Fruit fly (Drosophila melanogaster) whole organism, embryonic: ENCODE results near the gene Alg2.

Experiments
- Aef1 ChIP-seq: fragments of 200-800 bp; sonication (Bioruptor generic); IDR thresholded peaks from 3 replicates; pipeline ENCODE4 v1.3.6; 2022; ENCODE audit warnings: missing biosample characterization, missing genetic modification characterization
- Antp ChIP-seq: fragments of 200-800 bp; sonication (Bioruptor generic); optimal IDR thresholded peaks from 3 replicates; lab custom pipeline; 2016; ENCODE audit warnings: missing biosample characterization, missing genetic modification characterization
- Atf3 ChIP-seq: fragments of 200-800 bp; sonication (Bioruptor generic); optimal IDR thresholded peaks from 3 replicates; lab custom pipeline; 2016; ENCODE audit warnings: missing biosample characterization, missing genetic modification characterization
- Bdp1 ChIP-seq: fragments of 200-800 bp; sonication (Bioruptor generic); optimal IDR thresholded peaks from 3 replicates; lab custom pipeline; 2016; ENCODE audit warnings: missing biosample characterization, missing genetic modification characterization
- CG10543 ChIP-seq: fragments of 200-800 bp; sonication (Bioruptor generic); optimal IDR thresholded peaks from 3 replicates; lab custom pipeline; 2017; ENCODE audit warnings: missing biosample characterization, mild to moderate bottlenecking, missing genetic modification characterization, moderate library complexity
- CG12299 ChIP-seq: fragments of 200-800 bp; sonication (Bioruptor generic); optimal IDR thresholded peaks from 2 replicates; lab custom pipeline; 2018; ENCODE audit warnings: missing biosample characterization, mild to moderate bottlenecking, missing genetic modification characterization
- CG13287 ChIP-seq: fragments of 200-800 bp; sonication (Bioruptor generic); IDR thresholded peaks from 2 replicates; pipeline ENCODE4 v1.3.6; 2022; ENCODE audit warnings: missing biosample characterization, missing genetic modification characterization; ENCODE audit not compliant: partially characterized antibody
- CG13296 ChIP-seq: fragments of 200-800 bp; sonication (Bioruptor generic); optimal IDR thresholded peaks from 3 replicates; lab custom pipeline; 2018; ENCODE audit warnings: missing biosample characterization, mild to moderate bottlenecking, missing genetic modification characterization
- CG13624 ChIP-seq: fragments of 200-800 bp; sonication (Bioruptor generic); optimal IDR thresholded peaks from 2 replicates; lab custom pipeline; 2016; ENCODE audit warnings: missing biosample characterization, missing genetic modification characterization
- CG34422 ChIP-seq: fragments of 200-800 bp; sonication (Bioruptor generic); IDR thresholded peaks from 3 replicates; pipeline ENCODE4 v1.3.6; 2022; ENCODE audit warnings: missing biosample characterization, missing genetic modification characterization
- CG42726 ChIP-seq: fragments of 200-800 bp; sonication (Bioruptor generic); IDR thresholded peaks from 2 replicates; pipeline ENCODE4 v1.3.6; 2022; ENCODE audit warnings: missing biosample characterization, missing genetic modification characterization; ENCODE audit not compliant: partially characterized antibody
- CG7839 ChIP-seq: fragments of 200-800 bp; sonication (Bioruptor generic); optimal IDR thresholded peaks from 3 replicates; lab custom pipeline; 2018; ENCODE audit warnings: missing biosample characterization, mild to moderate bottlenecking, missing genetic modification characterization, moderate library complexity
- CG7928 ChIP-seq: fragments of 200-800 bp; sonication (Bioruptor generic); optimal IDR thresholded peaks from 2 replicates; lab custom pipeline; 2017; ENCODE audit warnings: missing biosample characterization, mild to moderate bottlenecking, missing genetic modification characterization
- CG8924 ChIP-seq: fragments of 200-800 bp; optimal IDR thresholded peaks from 3 replicates; lab custom pipeline; 2019; ENCODE audit warnings: missing biosample characterization, mild to moderate bottlenecking, missing genetic modification characterization, moderate library complexity
- CG9932 ChIP-seq: fragments of 200-800 bp; sonication (Bioruptor generic); IDR thresholded peaks from 2 replicates; pipeline ENCODE4 v1.3.6; 2022; ENCODE audit warnings: missing biosample characterization, missing genetic modification characterization
- D ChIP-seq, 2 experiments: fragments of 200-800 bp in 1 of 2; fragments of >200 bp in 1 of 2; sonication (Bioruptor generic) in 1 of 2; optimal IDR thresholded peaks; 2 replicates in 1 of 2; 3 replicates in 1 of 2; lab custom pipeline; 2017; ENCODE audit warnings: mild to moderate bottlenecking in 1 of 2, missing biosample characterization in 1 of 2, missing genetic modification characterization in 1 of 2, missing genetic modification reagents in 1 of 2
- Dfd ChIP-seq, 2 experiments: fragments of >200 bp; optimal IDR thresholded peaks; 2 replicates each; lab custom pipeline; 2017; ENCODE audit warnings: missing biosample characterization in 2 of 2, missing genetic modification characterization in 2 of 2
- Dll ChIP-seq: fragments of 200-800 bp; sonication (Bioruptor generic); IDR thresholded peaks from 4 replicates; pipeline ENCODE4 v1.3.6; 2022; ENCODE audit warnings: missing biosample characterization, missing genetic modification characterization; ENCODE audit not compliant: partially characterized antibody
- Doc3 ChIP-seq: fragments of 200-800 bp; sonication (Bioruptor generic); IDR thresholded peaks from 3 replicates; pipeline ENCODE4 v1.3.6; 2022; ENCODE audit warnings: missing biosample characterization, missing genetic modification characterization; ENCODE audit not compliant: partially characterized antibody
- Dp ChIP-seq: fragments of 200-800 bp; sonication (Bioruptor generic); optimal IDR thresholded peaks from 2 replicates; lab custom pipeline; 2018; ENCODE audit warnings: missing biosample characterization, mild to moderate bottlenecking, missing genetic modification characterization, moderate library complexity
- Fer1 ChIP-seq: fragments of 200-800 bp; sonication (Bioruptor generic); optimal IDR thresholded peaks from 2 replicates; lab custom pipeline; 2017; ENCODE audit warnings: missing biosample characterization, mild to moderate bottlenecking, missing genetic modification characterization
- H15 ChIP-seq: fragments of 200-800 bp; sonication (Bioruptor generic); IDR thresholded peaks from 3 replicates; pipeline ENCODE4 v1.3.6; 2022; ENCODE audit warnings: missing biosample characterization, missing genetic modification characterization
- Mad ChIP-seq: fragments of 200-800 bp; sonication (Bioruptor generic); optimal IDR thresholded peaks from 2 replicates; lab custom pipeline; 2016; ENCODE audit warnings: missing biosample characterization, missing genetic modification characterization
- Pdp1 ChIP-seq, 2 experiments: fragments of 200-800 bp; sonication (Bioruptor generic); optimal IDR thresholded peaks; 3 replicates each; lab custom pipeline; 2016; ENCODE audit warnings: missing biosample characterization in 2 of 2, missing genetic modification characterization in 2 of 2, mild to moderate bottlenecking in 1 of 2, moderate library complexity in 1 of 2
- Ptx1 ChIP-seq: fragments of 200-800 bp; sonication (Bioruptor generic); IDR thresholded peaks from 2 replicates; pipeline ENCODE4 v1.3.6; 2022; ENCODE audit warnings: missing biosample characterization, missing genetic modification characterization
- ac ChIP-seq: fragments of 200-800 bp; sonication (Bioruptor generic); optimal IDR thresholded peaks from 3 replicates; lab custom pipeline; 2017; ENCODE audit warnings: missing biosample characterization, mild to moderate bottlenecking, missing genetic modification characterization
- amos ChIP-seq: fragments of 200-800 bp; sonication (Bioruptor generic); IDR thresholded peaks from 2 replicates; pipeline ENCODE4 v1.3.6; 2022; ENCODE audit warnings: missing biosample characterization, missing genetic modification characterization; ENCODE audit not compliant: partially characterized antibody
- caup ChIP-seq: fragments of 200-800 bp; sonication (Bioruptor generic); optimal IDR thresholded peaks from 3 replicates; lab custom pipeline; 2017; ENCODE audit warnings: missing biosample characterization, mild to moderate bottlenecking, missing genetic modification characterization, moderate library complexity; ENCODE audit not compliant: severe bottlenecking
- cg ChIP-seq: fragments of 200-800 bp; sonication (Bioruptor generic); optimal IDR thresholded peaks from 3 replicates; lab custom pipeline; 2019; ENCODE audit warnings: missing biosample characterization, mild to moderate bottlenecking, missing genetic modification characterization, moderate library complexity
- ci ChIP-seq: fragments of 200-800 bp; sonication (Bioruptor generic); IDR thresholded peaks from 3 replicates; pipeline ENCODE4 v1.3.6; 2022; ENCODE audit warnings: missing biosample characterization, missing genetic modification characterization
- crol ChIP-seq: fragments of 200-800 bp; sonication (Bioruptor generic); IDR thresholded peaks from 2 replicates; pipeline ENCODE4 v1.3.6; 2022; ENCODE audit warnings: missing biosample characterization, missing genetic modification characterization
- dati ChIP-seq: fragments of 200-800 bp; sonication (Bioruptor generic); IDR thresholded peaks from 2 replicates; pipeline ENCODE4 v1.3.6; 2022; ENCODE audit warnings: missing biosample characterization, missing genetic modification characterization
- eyg ChIP-seq: fragments of 200-800 bp; sonication (Bioruptor generic); optimal IDR thresholded peaks from 3 replicates; lab custom pipeline; 2016; ENCODE audit warnings: missing biosample characterization, missing genetic modification characterization
- gsb ChIP-seq: fragments of 200-800 bp; sonication (Bioruptor generic); IDR thresholded peaks from 2 replicates; pipeline ENCODE4 v1.3.6; 2022; ENCODE audit warnings: missing biosample characterization, missing genetic modification characterization
- jing ChIP-seq: fragments of 200-800 bp; sonication (Bioruptor generic); optimal IDR thresholded peaks from 2 replicates; lab custom pipeline; 2018; ENCODE audit warnings: missing biosample characterization, mild to moderate bottlenecking, missing genetic modification characterization
- mirr ChIP-seq: fragments of 200-800 bp; sonication (Bioruptor generic); optimal IDR thresholded peaks from 3 replicates; lab custom pipeline; 2018; ENCODE audit warnings: missing biosample characterization, mild to moderate bottlenecking, missing genetic modification characterization
- onecut ChIP-seq: fragments of 200-800 bp; sonication (Bioruptor generic); IDR thresholded peaks from 2 replicates; pipeline ENCODE4 v1.3.6; 2022; ENCODE audit warnings: missing biosample characterization, missing genetic modification characterization
- pfk ChIP-seq: fragments of 200-800 bp; sonication (Bioruptor generic); optimal IDR thresholded peaks from 2 replicates; lab custom pipeline; 2018; ENCODE audit warnings: missing biosample characterization, mild to moderate bottlenecking, missing genetic modification characterization, moderate library complexity
- sd ChIP-seq: fragments of 200-800 bp; sonication (Bioruptor generic); optimal IDR thresholded peaks from 3 replicates; lab custom pipeline; 2018; ENCODE audit warnings: missing biosample characterization, mild to moderate bottlenecking, missing genetic modification characterization, moderate library complexity
- sisA ChIP-seq: fragments of 200-800 bp; sonication (Bioruptor generic); IDR thresholded peaks from 2 replicates; pipeline ENCODE4 v1.3.6; 2022; ENCODE audit warnings: missing biosample characterization, missing genetic modification characterization
- sob ChIP-seq: fragments of 200-800 bp; sonication (Bioruptor generic); IDR thresholded peaks from 2 replicates; pipeline ENCODE4 v1.3.6; 2022; ENCODE audit warnings: missing biosample characterization, missing genetic modification characterization
- sug ChIP-seq: fragments of 200-800 bp; optimal IDR thresholded peaks from 2 replicates; lab custom pipeline; 2019; ENCODE audit warnings: missing biosample characterization, mild to moderate bottlenecking, missing genetic modification characterization, moderate library complexity
- unc-4 ChIP-seq: fragments of 200-800 bp; sonication (Bioruptor generic); IDR thresholded peaks from 2 replicates; pipeline ENCODE4 v1.3.6; 2022; ENCODE audit warnings: missing biosample characterization, missing genetic modification characterization; ENCODE audit not compliant: partially characterized antibody
- zen ChIP-seq: fragments of 200-800 bp; sonication (Bioruptor generic); optimal IDR thresholded peaks from 3 replicates; lab custom pipeline; 2018; ENCODE audit warnings: missing biosample characterization, mild to moderate bottlenecking, missing genetic modification characterization, moderate library complexity
- zen2 ChIP-seq: fragments of 200-800 bp; sonication (Bioruptor generic); IDR thresholded peaks from 3 replicates; pipeline ENCODE4 v1.3.6; 2022; ENCODE audit warnings: missing biosample characterization, missing genetic modification characterization; ENCODE audit not compliant: partially characterized antibody
- zfh1 ChIP-seq: fragments of 200-800 bp; sonication (Bioruptor generic); IDR thresholded peaks from 3 replicates; pipeline ENCODE4 v1.3.6; 2022; ENCODE audit warnings: missing biosample characterization, missing genetic modification characterization
- zfh2 ChIP-seq: fragments of 200-800 bp; sonication (Bioruptor generic); optimal IDR thresholded peaks from 2 replicates; lab custom pipeline; 2016; ENCODE audit warnings: missing biosample characterization, missing genetic modification characterization

Gene Alg2

dm6 chr3L:3149060-3149872 is 5.7 kb downstream of the Alg2 start (continued):
- TF ChIP-seq ac (GFP tag; lab: Kevin White, UChicago) (no peak), unc-4 (GFP tag; lab: Robert Waterston, UW) (peak; percentile 42), Bdp1 (GFP tag; lab: Kevin White, UChicago) (no peak), CG10543 (peak; percentile 96), CG7839 (tag; lab: Kevin White, UChicago) (no peak), Atf3 (GFP tag; lab: Kevin White, UChicago) (peak; percentile 81), sd (peak; percentile 80), eyg (peak; percentile 1), Ptx1 (GFP tag; lab: Robert Waterston, UW) (peak; percentile 31; the same call in 1 of the 2 replicates), CG12299 (tag; lab: Kevin White, UChicago) (peak; percentile 12), CG13624 (GFP tag; lab: Kevin White, UChicago) (peak; percentile 72), CG34422 (peak; percentile 73; the same call in 2 of the 3 replicates), Antp (GFP tag; lab: Kevin White, UChicago) (no peak), pfk (GFP tag; lab: Kevin White, UChicago) (peak; percentile 30), zen (tag; lab: Kevin White, UChicago) (peak; percentile 28), zfh2 (no peak), onecut (GFP tag; lab: Robert Waterston, UW) (peak; percentile 34), CG13287 (GFP tag; lab: Robert Waterston, UW) (peak; percentile 46; the same call in 1 of the 2 replicates), Dll (GFP tag; lab: Robert Waterston, UW) (0 out of 4 replicates have a peak, but pooled peaks have one; percentile 32), mirr (GFP tag; lab: Kevin White, UChicago) (peak; percentile 65), Doc3 (GFP tag; lab: Robert Waterston, UW) (no peak), H15 (GFP tag; lab: Robert Waterston, UW) (no peak), CG8924 (tag; lab: Kevin White, UChicago) (peak; percentile 16), CG7928 (GFP tag; lab: Kevin White, UChicago) (no peak), dati (GFP tag; lab: Robert Waterston, UW) (no peak), amos (GFP tag; lab: Robert Waterston, UW) (peak; percentile 51; the same call in 1 of the 2 replicates), Fer1 (GFP tag; lab: Kevin White, UChicago) (peak; percentile 71), ci (GFP tag; lab: Robert Waterston, UW) (0 out of 3 replicates have a peak, but pooled peaks have one; percentile 12), Pdp1 (GFP tag; optimal IDR thresholded peaks at IDR 0.05; lab: Kevin White, UChicago) (peak in 1 of 2 experiments; percentile 100), zfh1 (0 out of 3 replicates have a peak, but pooled peaks have one; percentile 32), zen2 (GFP tag; lab: Robert Waterston, UW) (no peak; the same call in 2 of the 3 replicates), Mad (no peak), sisA (no peak), crol (GFP tag; lab: Robert Waterston, UW) (peak; percentile 92), Aef1 (GFP tag; lab: Robert Waterston, UW) (0 out of 3 replicates have a peak, but pooled peaks have one; percentile 37), CG42726 (GFP tag; lab: Robert Waterston, UW) (peak; percentile 23; the same call in 1 of the 2 replicates), jing (GFP tag; lab: Kevin White, UChicago) (no peak), D (optimal IDR thresholded peaks at IDR 0.05; lab: Kevin White, UChicago) (no peak), D (GFP tag; optimal IDR thresholded peaks at IDR 0.05; lab: Kevin White, UChicago) (no peak), Dp (GFP tag; lab: Kevin White, UChicago) (no peak), Dfd (GFP tag; optimal IDR thresholded peaks at IDR 0.05; lab: Kevin White, UChicago) (no peak), sug (tag; lab: Kevin White, UChicago) (peak; percentile 99), CG13296 (GFP tag; lab: Kevin White, UChicago) (peak; percentile 51), cg (GFP tag; lab: Kevin White, UChicago) (peak; percentile 93), caup (GFP tag; lab: Kevin White, UChicago) (peak; percentile 8), gsb (no peak), CG9932 (GFP tag; lab: Robert Waterston, UW) (peak; percentile 13; the same call in 1 of the 2 replicates), sob (GFP tag; lab: Robert Waterston, UW) (peak; percentile 44; the same call in 1 of the 2 replicates)
